Fruit fly (Drosophila melanogaster) whole organism, embryonic: ENCODE measurements around the gene pes.

ENCODE experiments used
- Atf6 ChIP-seq: fragments of 200-800 bp; sonication (Bioruptor generic); IDR thresholded peaks from 2 replicates; pipeline ENCODE4 v1.3.6; 2022; ENCODE audit warnings: missing biosample characterization, missing genetic modification characterization
- Awh ChIP-seq: fragments of 200-800 bp; sonication (Bioruptor generic); IDR thresholded peaks from 2 replicates; pipeline ENCODE4, ENCODE4 v1.3.6; 2022; ENCODE audit warnings: missing biosample characterization, missing genetic modification characterization
- Blimp-1 ChIP-seq: fragments of 200-800 bp; sonication (Bioruptor generic); optimal IDR thresholded peaks from 3 replicates; lab custom pipeline; 2018; ENCODE audit warnings: missing biosample characterization, missing genetic modification characterization, mild to moderate bottlenecking, moderate library complexity, missing genetic modification reagents
- CG18599 ChIP-seq: fragments of 200-800 bp; sonication (Bioruptor generic); optimal IDR thresholded peaks from 3 replicates; lab custom pipeline; 2017; ENCODE audit warnings: missing biosample characterization, missing genetic modification characterization, mild to moderate bottlenecking, moderate library complexity, missing genetic modification reagents
- CG18619 ChIP-seq: fragments of 200-800 bp; sonication (Bioruptor generic); optimal IDR thresholded peaks from 3 replicates; lab custom pipeline; 2017; ENCODE audit warnings: missing biosample characterization, mild to moderate bottlenecking, missing genetic modification characterization
- CG2120 ChIP-seq: fragments of 200-800 bp; sonication (Bioruptor generic); optimal IDR thresholded peaks from 3 replicates; lab custom pipeline; 2016; ENCODE audit warnings: missing biosample characterization, missing genetic modification characterization
- CG2678 ChIP-seq: fragments of 200-800 bp; sonication (Bioruptor generic); optimal IDR thresholded peaks from 3 replicates; lab custom pipeline; 2019; ENCODE audit warnings: missing biosample characterization, mild to moderate bottlenecking, missing genetic modification characterization, moderate library complexity
- CG2875 ChIP-seq: fragments of 200-800 bp; sonication (Bioruptor generic); optimal IDR thresholded peaks from 2 replicates; lab custom pipeline; 2017; ENCODE audit warnings: missing biosample characterization, mild to moderate bottlenecking, missing genetic modification characterization, missing genetic modification reagents
- CG32532 ChIP-seq: fragments of 200-800 bp; sonication (Bioruptor generic); IDR thresholded peaks from 2 replicates; pipeline ENCODE4 v1.3.6; 2022; ENCODE audit warnings: missing biosample characterization, missing genetic modification characterization
- CG3281 ChIP-seq: fragments of 200-800 bp; sonication (Bioruptor generic); optimal IDR thresholded peaks from 3 replicates; lab custom pipeline; 2017; ENCODE audit warnings: missing biosample characterization, mild to moderate bottlenecking, missing genetic modification characterization
- CG4328 ChIP-seq: fragments of 200-800 bp; sonication (Bioruptor generic); optimal IDR thresholded peaks from 3 replicates; lab custom pipeline; 2017; ENCODE audit warnings: missing biosample characterization, missing genetic modification reagents, missing genetic modification characterization
- CG6791 ChIP-seq: fragments of 200-800 bp; sonication (Bioruptor generic); IDR thresholded peaks from 3 replicates; pipeline ENCODE4 v1.3.6; 2022; ENCODE audit warnings: missing biosample characterization, missing genetic modification characterization; ENCODE audit not compliant: partially characterized antibody
- CG7839 ChIP-seq: fragments of 200-800 bp; sonication (Bioruptor generic); optimal IDR thresholded peaks from 3 replicates; lab custom pipeline; 2018; ENCODE audit warnings: missing biosample characterization, mild to moderate bottlenecking, missing genetic modification characterization, moderate library complexity
- CG9215 ChIP-seq: fragments of 200-800 bp; sonication (Bioruptor generic); IDR thresholded peaks from 2 replicates; pipeline ENCODE4 v1.3.6; 2022; ENCODE audit warnings: missing biosample characterization, missing genetic modification characterization
- CG9609 ChIP-seq: fragments of 200-800 bp; sonication (Bioruptor generic); optimal IDR thresholded peaks from 3 replicates; lab custom pipeline; 2016; ENCODE audit warnings: missing biosample characterization, missing genetic modification characterization
- Drgx ChIP-seq: fragments of 200-800 bp; sonication (Bioruptor generic); IDR thresholded peaks from 2 replicates; pipeline ENCODE4 v1.3.6; 2022; ENCODE audit warnings: missing biosample characterization, missing genetic modification characterization
- HLH3B ChIP-seq: fragments of 200-800 bp; sonication (Bioruptor generic); IDR thresholded peaks from 2 replicates; pipeline ENCODE4 v1.3.6; 2022; ENCODE audit warnings: missing biosample characterization, missing genetic modification characterization
- HLH4C ChIP-seq: fragments of 200-800 bp; sonication (Bioruptor generic); IDR thresholded peaks from 3 replicates; pipeline ENCODE4 v1.3.6; 2022; ENCODE audit warnings: missing biosample characterization, missing genetic modification characterization; ENCODE audit not compliant: partially characterized antibody
- Med ChIP-seq: fragments of 200-800 bp; sonication (Bioruptor generic); peaks from one replicate; lab custom pipeline; 2016; ENCODE audit warnings: missing biosample characterization, missing genetic modification characterization, mild to moderate bottlenecking, inconsistent platforms, moderate library complexity
- NFAT ChIP-seq: fragments of 200-800 bp; sonication (Bioruptor generic); IDR thresholded peaks from 2 replicates; pipeline ENCODE4 v1.3.6; 2022; ENCODE audit warnings: missing biosample characterization, missing genetic modification characterization
- al ChIP-seq: fragments of 200-800 bp; sonication (Bioruptor generic); IDR thresholded peaks from 2 replicates; pipeline ENCODE4 v1.3.6; 2022; ENCODE audit warnings: missing biosample characterization, missing genetic modification characterization
- caup ChIP-seq: fragments of 200-800 bp; sonication (Bioruptor generic); optimal IDR thresholded peaks from 3 replicates; lab custom pipeline; 2017; ENCODE audit warnings: missing biosample characterization, mild to moderate bottlenecking, missing genetic modification characterization, moderate library complexity; ENCODE audit not compliant: severe bottlenecking
- chif ChIP-seq, 2 experiments: fragments of 200-800 bp; sonication (Bioruptor generic); optimal IDR thresholded peaks; 3 replicates each; lab custom pipeline; 2016; ENCODE audit warnings: missing biosample characterization in 2 of 2, missing genetic modification characterization in 2 of 2
- dysf ChIP-seq: fragments of 200-800 bp; sonication (Bioruptor generic); IDR thresholded peaks from 3 replicates; pipeline ENCODE4 v1.3.6; 2022; ENCODE audit warnings: missing biosample characterization, missing genetic modification characterization
- fd64A ChIP-seq: fragments of 200-800 bp; sonication (Bioruptor generic); optimal IDR thresholded peaks from 3 replicates; lab custom pipeline; 2018; ENCODE audit warnings: missing biosample characterization, mild to moderate bottlenecking, missing genetic modification characterization
- gem ChIP-seq: fragments of 200-800 bp; sonication (Bioruptor generic); optimal IDR thresholded peaks from 2 replicates; lab custom pipeline; 2019; ENCODE audit warnings: missing biosample characterization, mild to moderate bottlenecking, missing genetic modification characterization, moderate library complexity
- knrl ChIP-seq: fragments of 200-800 bp; sonication (Bioruptor generic); IDR thresholded peaks from 3 replicates; pipeline ENCODE4 v1.3.6; 2022; ENCODE audit warnings: missing biosample characterization, missing genetic modification characterization; ENCODE audit not compliant: partially characterized antibody
- lab ChIP-seq: fragments of 200-800 bp; sonication (Bioruptor generic); optimal IDR thresholded peaks from 3 replicates; lab custom pipeline; 2017; ENCODE audit warnings: missing biosample characterization, missing genetic modification characterization, mild to moderate bottlenecking, moderate library complexity, missing genetic modification reagents
- lbe ChIP-seq: fragments of 200-800 bp; sonication (Bioruptor generic); optimal IDR thresholded peaks from 2 replicates; lab custom pipeline; 2016; ENCODE audit warnings: missing biosample characterization, mild to moderate bottlenecking, missing genetic modification characterization
- nom ChIP-seq: fragments of 200-800 bp; sonication (Bioruptor generic); optimal IDR thresholded peaks from 2 replicates; lab custom pipeline; 2017; ENCODE audit warnings: missing biosample characterization, missing genetic modification characterization, mild to moderate bottlenecking, moderate library complexity, missing genetic modification reagents
- pan ChIP-seq, 4 experiments: fragments of >200 bp in 3 of 4; fragments of 200-800 bp in 1 of 4; sonication (Bioruptor generic) in 1 of 4; optimal IDR thresholded peaks in 3 of 4; IDR thresholded peaks in 1 of 4; 2 replicates each; pipeline versions ENCODE4 v1.3.6 to Lab custom; 2017 to 2022; ENCODE audit warnings: missing biosample characterization in 2 of 4, missing genetic modification characterization in 2 of 4, mixed read lengths in 1 of 4
- prd ChIP-seq, 3 experiments: fragments of >200 bp in 2 of 3; fragments of 200-800 bp in 1 of 3; sonication (Bioruptor generic) in 1 of 3; optimal IDR thresholded peaks in 2 of 3; IDR thresholded peaks in 1 of 3; 2 replicates in 2 of 3; 3 replicates in 1 of 3; pipeline versions ENCODE4 v1.3.6 to Lab custom; 2017 to 2022; ENCODE audit warnings: missing biosample characterization in 1 of 3, missing genetic modification characterization in 1 of 3
- pros ChIP-seq: fragments of 200-800 bp; sonication (Bioruptor generic); optimal IDR thresholded peaks from 3 replicates; lab custom pipeline; 2019; ENCODE audit warnings: missing biosample characterization, mild to moderate bottlenecking, missing genetic modification characterization, moderate library complexity
- slbo ChIP-seq: fragments of 200-800 bp; sonication (Bioruptor generic); IDR thresholded peaks from 2 replicates; pipeline ENCODE4 v1.3.6; 2022; ENCODE audit warnings: missing biosample characterization, missing genetic modification characterization
- so ChIP-seq: fragments of 200-800 bp; sonication (Bioruptor generic); IDR thresholded peaks from 3 replicates; pipeline ENCODE4 v1.3.6; 2022; ENCODE audit warnings: missing biosample characterization, missing genetic modification characterization
- ttk ChIP-seq: fragments of 200-800 bp; sonication (Bioruptor generic); IDR thresholded peaks from 2 replicates; pipeline ENCODE4 v2.1.2; 2022; ENCODE audit warnings: missing biosample characterization, missing genetic modification characterization
- unpg ChIP-seq: fragments of 200-800 bp; sonication (Bioruptor generic); optimal IDR thresholded peaks from 3 replicates; lab custom pipeline; 2018; ENCODE audit warnings: missing biosample characterization, mild to moderate bottlenecking, missing genetic modification characterization, moderate library complexity

pes gene

dm6 chr2L:8007160-8007876, 13.3 kb upstream of the pes start, which contains the start of gene Spn28Dc (continued):
- no peak for TF ChIP-seq chif (GFP tag; optimal IDR thresholded peaks at IDR 0.05; lab: Kevin White, UChicago)
- no peak for TF ChIP-seq CG2875 (GFP tag; lab: Kevin White, UChicago)
- no peak for TF ChIP-seq caup

dm6 chr2L:8006038-8006437, 12.1 kb upstream of the pes start:
- TF ChIP-seq ttk (no peak), fd64A (GFP tag; lab: Kevin White, UChicago) (no peak), CG32532 (GFP tag; lab: Robert Waterston, UW) (peak; percentile 32; the same call in 1 of the 2 replicates), slbo (GFP tag; lab: Robert Waterston, UW) (peak; percentile 27; the same call in 1 of the 2 replicates), CG18619 (GFP tag; lab: Kevin White, UChicago) (no peak), lab (GFP tag; lab: Kevin White, UChicago) (peak; percentile 17), Drgx (peak; percentile 48), gem (peak; percentile 16), prd (optimal IDR thresholded peaks at IDR 0.05; lab: Kevin White, UChicago) (no peak), prd (GFP tag; IDR thresholded peaks at IDR 0.05; lab: Robert Waterston, UW) (peak; percentile 26; the same call in 1 of the 3 replicates), NFAT (GFP tag; lab: Robert Waterston, UW) (peak; percentile 15; the same call in 1 of the 2 replicates), CG18599 (GFP tag; lab: Kevin White, UChicago) (peak; percentile 21), HLH3B (GFP tag; lab: Robert Waterston, UW) (no peak), Awh (GFP tag; lab: Robert Waterston, UW) (no peak), Atf6 (GFP tag; lab: Robert Waterston, UW) (0 out of 2 replicates have a peak, but pooled peaks have one; percentile 8), Med (GFP tag; lab: Kevin White, UChicago) (peak; percentile 46), pan (optimal IDR thresholded peaks at IDR 0.05; lab: Kevin White, UChicago) (no peak), pan (GFP tag; optimal IDR thresholded peaks at IDR 0.05 in 1 of 2, IDR thresholded peaks at IDR 0.05 in 1 of 2) (peak in 1 of 2 experiments; percentile 12), dysf (GFP tag; lab: Robert Waterston, UW) (no peak), unpg (GFP tag; lab: Kevin White, UChicago) (no peak), HLH4C (no peak), CG6791 (0 out of 3 replicates have a peak, but pooled peaks have one; percentile 36), knrl (GFP tag; lab: Robert Waterston, UW) (no peak), lbe (GFP tag; lab: Kevin White, UChicago) (peak; percentile 39), nom (GFP tag; lab: Kevin White, UChicago) (peak; percentile 67), CG4328 (GFP tag; lab: Kevin White, UChicago) (no peak), Blimp-1 (GFP tag; lab: Kevin White, UChicago) (no peak), CG2678 (tag; lab: Kevin White, UChicago) (peak; percentile 20), CG2120 (peak; percentile 14), CG9609 (GFP tag; lab: Kevin White, UChicago) (no peak), CG7839 (peak; percentile 11), CG9215 (no peak), so (no peak), al (GFP tag; lab: Robert Waterston, UW) (peak; percentile 11; the same call in 1 of the 2 replicates), pros (GFP tag; lab: Kevin White, UChicago) (no peak), CG3281 (peak; percentile 20)
